Fruit fly (Drosophila melanogaster) whole organism, embryonic: ENCODE measurements around the gene Scgbeta.
A peak's percentile ranks its signal among the peaks of the same experiment; 100 is the strongest.

Experiments used
- BtbVII ChIP-seq: fragments of 200-800 bp; sonication (Bioruptor generic); optimal IDR thresholded peaks from 3 replicates; lab custom pipeline; 2017; ENCODE audit warnings: missing biosample characterization, mild to moderate bottlenecking, missing genetic modification characterization
- CG10979 ChIP-seq: fragments of 200-800 bp; sonication (Bioruptor generic); optimal IDR thresholded peaks from 2 replicates; lab custom pipeline; 2018; ENCODE audit warnings: missing biosample characterization, mild to moderate bottlenecking, missing genetic modification characterization, moderate library complexity
- CG11560 ChIP-seq: fragments of 200-800 bp; sonication (Bioruptor generic); IDR thresholded peaks from 3 replicates; pipeline ENCODE4 v1.3.6; 2022; ENCODE audit warnings: missing biosample characterization, missing genetic modification characterization
- CG15011 ChIP-seq: fragments of 200-800 bp; sonication (Bioruptor generic); optimal IDR thresholded peaks from 3 replicates; lab custom pipeline; 2018; ENCODE audit warnings: missing biosample characterization, mild to moderate bottlenecking, missing genetic modification characterization
- CG18011 ChIP-seq: fragments of 200-800 bp; sonication (Bioruptor generic); optimal IDR thresholded peaks from 2 replicates; lab custom pipeline; 2017; ENCODE audit warnings: missing biosample characterization, missing genetic modification characterization, mild to moderate bottlenecking, moderate library complexity, missing genotype
- CG2129 ChIP-seq: fragments of 200-800 bp; sonication (Bioruptor generic); IDR thresholded peaks from 2 replicates; pipeline ENCODE4 v1.3.6; 2022; ENCODE audit warnings: missing biosample characterization, missing genetic modification characterization; ENCODE audit not compliant: partially characterized antibody
- CG30403 ChIP-seq: fragments of 200-800 bp; sonication (Bioruptor generic); optimal IDR thresholded peaks from 3 replicates; lab custom pipeline; 2016; ENCODE audit warnings: missing biosample characterization, missing genetic modification characterization
- CG31224 ChIP-seq: fragments of 200-800 bp; sonication (Bioruptor generic); IDR thresholded peaks from 2 replicates; pipeline ENCODE4 v1.3.6; 2022; ENCODE audit warnings: missing biosample characterization, missing genetic modification characterization
- CG34224 ChIP-seq: fragments of 200-800 bp; sonication (Bioruptor generic); IDR thresholded peaks from 3 replicates; pipeline ENCODE4 v1.3.6; 2022; ENCODE audit warnings: missing biosample characterization, missing genetic modification characterization; ENCODE audit not compliant: partially characterized antibody
- CG34422 ChIP-seq: fragments of 200-800 bp; sonication (Bioruptor generic); IDR thresholded peaks from 3 replicates; pipeline ENCODE4 v1.3.6; 2022; ENCODE audit warnings: missing biosample characterization, missing genetic modification characterization
- CG3847 ChIP-seq: fragments of 200-800 bp; sonication (Bioruptor generic); IDR thresholded peaks from 2 replicates; pipeline ENCODE4 v1.3.6; 2022; ENCODE audit warnings: missing biosample characterization, missing genetic modification characterization
- CG43689 ChIP-seq: fragments of 200-800 bp; sonication (Bioruptor generic); IDR thresholded peaks from 2 replicates; pipeline ENCODE4 v1.3.6; 2022; ENCODE audit warnings: missing biosample characterization, missing genetic modification characterization
- CG6791 ChIP-seq: fragments of 200-800 bp; sonication (Bioruptor generic); IDR thresholded peaks from 3 replicates; pipeline ENCODE4 v1.3.6; 2022; ENCODE audit warnings: missing biosample characterization, missing genetic modification characterization; ENCODE audit not compliant: partially characterized antibody
- CG9215 ChIP-seq: fragments of 200-800 bp; sonication (Bioruptor generic); IDR thresholded peaks from 2 replicates; pipeline ENCODE4 v1.3.6; 2022; ENCODE audit warnings: missing biosample characterization, missing genetic modification characterization
- CHES-1-like ChIP-seq: fragments of 200-800 bp; sonication (Bioruptor generic); optimal IDR thresholded peaks from 2 replicates; lab custom pipeline; 2016; ENCODE audit warnings: missing biosample characterization, missing genetic modification characterization
- Ets97D ChIP-seq: fragments of 200-800 bp; sonication (Bioruptor generic); optimal IDR thresholded peaks from 3 replicates; lab custom pipeline; 2016; ENCODE audit warnings: missing biosample characterization, missing genetic modification characterization
- Fer2 ChIP-seq: fragments of 200-800 bp; sonication (Bioruptor generic); optimal IDR thresholded peaks from 2 replicates; lab custom pipeline; 2018; ENCODE audit warnings: missing biosample characterization, mild to moderate bottlenecking, missing genetic modification characterization, moderate library complexity
- H15 ChIP-seq: fragments of 200-800 bp; sonication (Bioruptor generic); IDR thresholded peaks from 3 replicates; pipeline ENCODE4 v1.3.6; 2022; ENCODE audit warnings: missing biosample characterization, missing genetic modification characterization
- HLH4C ChIP-seq: fragments of 200-800 bp; sonication (Bioruptor generic); IDR thresholded peaks from 3 replicates; pipeline ENCODE4 v1.3.6; 2022; ENCODE audit warnings: missing biosample characterization, missing genetic modification characterization; ENCODE audit not compliant: partially characterized antibody
- HmgD ChIP-seq: fragments of 200-800 bp; sonication (Bioruptor generic); optimal IDR thresholded peaks from 3 replicates; lab custom pipeline; 2016; ENCODE audit warnings: missing biosample characterization, missing genetic modification characterization
- Hmx ChIP-seq: fragments of 200-800 bp; sonication (Bioruptor generic); optimal IDR thresholded peaks from 2 replicates; lab custom pipeline; 2016; ENCODE audit warnings: missing biosample characterization, missing genetic modification characterization
- Hr39 ChIP-seq: fragments of >200 bp; optimal IDR thresholded peaks from 2 replicates; lab custom pipeline; 2017
- Oaz ChIP-seq: fragments of 200-800 bp; sonication (Bioruptor generic); IDR thresholded peaks from 2 replicates; pipeline ENCODE4 v1.3.6; 2022; ENCODE audit warnings: missing biosample characterization, missing genetic modification characterization
- Ptx1 ChIP-seq: fragments of 200-800 bp; sonication (Bioruptor generic); IDR thresholded peaks from 2 replicates; pipeline ENCODE4 v1.3.6; 2022; ENCODE audit warnings: missing biosample characterization, missing genetic modification characterization
- Side ChIP-seq: fragments of 200-800 bp; sonication (Bioruptor generic); optimal IDR thresholded peaks from 2 replicates; lab custom pipeline; 2016; ENCODE audit warnings: missing biosample characterization, missing genetic modification characterization
- Spps ChIP-seq: fragments of 200-800 bp; sonication (Bioruptor generic); optimal IDR thresholded peaks from 2 replicates; lab custom pipeline; 2018; ENCODE audit warnings: missing biosample characterization, mild to moderate bottlenecking, missing genetic modification characterization
- Sry-β ChIP-seq: fragments of 200-800 bp; sonication (Bioruptor generic); optimal IDR thresholded peaks from 2 replicates; lab custom pipeline; 2018; ENCODE audit warnings: missing biosample characterization, mild to moderate bottlenecking, missing genetic modification characterization, moderate library complexity
- Trl ChIP-seq, 3 experiments: fragments of >200 bp in 2 of 3; fragments of 200-800 bp in 1 of 3; sonication (Bioruptor generic) in 1 of 3; optimal IDR thresholded peaks; 2 replicates in 1 of 3; 3 replicates in 2 of 3; lab custom pipeline; 2016 to 2017; ENCODE audit warnings: missing biosample characterization in 1 of 3, missing genetic modification characterization in 1 of 3
- bcd ChIP-seq: fragments of 200-800 bp; sonication (Bioruptor generic); optimal IDR thresholded peaks from 2 replicates; lab custom pipeline; 2017; ENCODE audit warnings: missing biosample characterization, mild to moderate bottlenecking, missing genetic modification characterization
- cato ChIP-seq: fragments of 200-800 bp; sonication (Bioruptor generic); optimal IDR thresholded peaks from 2 replicates; lab custom pipeline; 2016; ENCODE audit warnings: missing biosample characterization, missing genetic modification characterization, borderline replicate concordance
- dm ChIP-seq: fragments of 200-800 bp; sonication (Bioruptor generic); optimal IDR thresholded peaks from 3 replicates; lab custom pipeline; 2016; ENCODE audit warnings: missing biosample characterization, missing genetic modification characterization
- dmrt11E ChIP-seq: fragments of 200-800 bp; sonication (Bioruptor generic); optimal IDR thresholded peaks from 3 replicates; lab custom pipeline; 2018; ENCODE audit warnings: missing biosample characterization, mild to moderate bottlenecking, missing genetic modification characterization, moderate library complexity
- gcm ChIP-seq: fragments of 200-800 bp; sonication (Bioruptor generic); optimal IDR thresholded peaks from 2 replicates; lab custom pipeline; 2019; ENCODE audit warnings: missing biosample characterization, mild to moderate bottlenecking, missing genetic modification characterization, moderate library complexity
- grn ChIP-seq: fragments of 200-800 bp; sonication (Bioruptor generic); optimal IDR thresholded peaks from 3 replicates; lab custom pipeline; 2017; ENCODE audit warnings: missing biosample characterization, missing genetic modification characterization
- gro ChIP-seq: fragments of 200-800 bp; sonication (Bioruptor generic); optimal IDR thresholded peaks from 2 replicates; lab custom pipeline; 2016; ENCODE audit warnings: missing biosample characterization, missing genetic modification characterization
- gt ChIP-seq: fragments of 200-800 bp; sonication (Bioruptor generic); IDR thresholded peaks from 2 replicates; pipeline ENCODE4 v1.3.6; 2022; ENCODE audit warnings: missing biosample characterization, missing genetic modification characterization
- inv ChIP-seq: fragments of 200-800 bp; sonication (Bioruptor generic); IDR thresholded peaks from 2 replicates; pipeline ENCODE4 v1.3.6; 2022; ENCODE audit warnings: missing biosample characterization, missing genetic modification characterization; ENCODE audit not compliant: partially characterized antibody
- klu ChIP-seq: fragments of 200-800 bp; sonication (Bioruptor generic); IDR thresholded peaks from 2 replicates; pipeline ENCODE4 v1.3.6; 2022; ENCODE audit warnings: missing biosample characterization, missing genetic modification characterization
- lbe ChIP-seq: fragments of 200-800 bp; sonication (Bioruptor generic); optimal IDR thresholded peaks from 2 replicates; lab custom pipeline; 2016; ENCODE audit warnings: missing biosample characterization, mild to moderate bottlenecking, missing genetic modification characterization
- luna ChIP-seq: fragments of 200-800 bp; sonication (Bioruptor generic); optimal IDR thresholded peaks from 2 replicates; lab custom pipeline; 2016; ENCODE audit warnings: missing biosample characterization, missing genetic modification characterization
- maf-S ChIP-seq: fragments of 200-800 bp; sonication (Bioruptor generic); optimal IDR thresholded peaks from 2 replicates; lab custom pipeline; 2016; ENCODE audit warnings: missing biosample characterization, missing genetic modification characterization
- nmo ChIP-seq: fragments of 200-800 bp; sonication (Bioruptor generic); optimal IDR thresholded peaks from 2 replicates; lab custom pipeline; 2018; ENCODE audit warnings: missing biosample characterization, mild to moderate bottlenecking, missing genetic modification characterization, moderate library complexity
- salm ChIP-seq: fragments of 200-800 bp; sonication (Bioruptor generic); optimal IDR thresholded peaks from 2 replicates; lab custom pipeline; 2018; ENCODE audit warnings: missing biosample characterization, mild to moderate bottlenecking, missing genetic modification characterization
- shn ChIP-seq: fragments of 200-800 bp; sonication (Bioruptor generic); optimal IDR thresholded peaks from 3 replicates; lab custom pipeline; 2016; ENCODE audit warnings: missing biosample characterization, missing genetic modification characterization
- ssp ChIP-seq: fragments of 200-800 bp; sonication (Bioruptor generic); IDR thresholded peaks from 2 replicates; pipeline ENCODE4 v1.3.6; 2022; ENCODE audit warnings: missing biosample characterization, missing genetic modification characterization
- stc ChIP-seq: fragments of 200-800 bp; sonication (Bioruptor generic); IDR thresholded peaks from 2 replicates; pipeline ENCODE4 v1.3.6; 2022; ENCODE audit warnings: missing biosample characterization, missing genetic modification characterization
- tll ChIP-seq, 2 experiments: fragments of 200-800 bp in 1 of 2; fragments of >200 bp in 1 of 2; sonication (Bioruptor generic) in 1 of 2; optimal IDR thresholded peaks; 2 replicates each; lab custom pipeline; 2017 to 2019; ENCODE audit warnings: missing biosample characterization in 2 of 2, missing genetic modification characterization in 2 of 2, mild to moderate bottlenecking in 1 of 2, moderate library complexity in 1 of 2
- trem ChIP-seq: fragments of 200-800 bp; optimal IDR thresholded peaks from 3 replicates; lab custom pipeline; 2019; ENCODE audit warnings: missing biosample characterization, mild to moderate bottlenecking, missing genetic modification characterization, moderate library complexity
- vvl ChIP-seq: fragments of 200-800 bp; sonication (Bioruptor generic); IDR thresholded peaks from 2 replicates; pipeline ENCODE4 v1.3.6; 2022; ENCODE audit warnings: missing biosample characterization, missing genetic modification characterization

Scgbeta gene

DNA sequence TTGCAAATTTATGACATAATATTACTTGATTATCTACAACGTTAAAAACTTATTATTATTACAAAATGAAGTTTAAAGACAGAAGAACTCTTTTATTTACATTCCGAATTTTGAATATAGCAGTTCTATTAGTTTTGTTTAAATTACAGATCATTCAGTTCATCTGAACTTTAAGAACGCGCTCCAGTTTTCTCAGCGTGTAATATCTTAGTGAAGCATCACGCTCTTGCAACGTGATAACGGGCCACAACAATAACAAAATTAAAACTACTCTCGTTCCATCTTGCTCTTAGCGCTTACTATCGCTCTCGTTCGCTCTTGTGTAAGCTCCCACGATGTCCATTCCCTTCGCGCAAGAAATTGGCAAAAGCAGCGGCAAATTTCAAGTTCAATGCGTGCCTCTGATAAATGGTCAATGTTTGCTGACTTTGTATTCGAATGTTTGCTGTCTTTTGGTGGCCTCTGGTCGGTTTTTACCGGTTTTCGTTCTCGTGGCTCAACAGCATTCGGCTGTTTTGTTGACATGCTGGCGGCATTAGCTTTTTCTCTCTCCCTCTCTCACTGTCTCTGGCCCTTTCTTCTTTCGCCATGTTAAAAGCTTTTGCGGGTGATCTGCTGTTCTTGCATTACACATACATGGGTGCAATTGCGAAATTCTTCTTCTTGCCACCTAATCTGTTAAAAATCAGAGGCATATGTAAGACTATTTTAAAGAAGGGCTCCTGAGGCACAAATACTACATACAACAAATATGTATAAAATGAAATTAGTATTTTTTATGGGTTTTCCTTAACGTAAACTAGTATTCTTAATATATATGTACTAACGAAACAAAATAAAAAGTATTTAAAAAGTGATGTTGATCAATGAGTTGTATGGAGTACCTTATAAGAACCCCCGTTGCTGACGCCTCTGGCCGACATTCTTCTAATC lies 20.6 kb upstream of the Scgbeta start (continued):
- TF ChIP-seq Fer2 (peak; percentile 53), Hmx (GFP tag; lab: Kevin White, UChicago) (peak; percentile 9), lbe (GFP tag; lab: Kevin White, UChicago) (peak; percentile 67), CG11560 (tag; lab: Robert Waterston, UW) (no peak), Hr39 (lab: Kevin White, UChicago) (no peak), gt (GFP tag; lab: Robert Waterston, UW) (no peak), CG18011 (GFP tag; lab: Kevin White, UChicago) (no peak), H15 (GFP tag; lab: Robert Waterston, UW) (no peak), Oaz (no peak), Ptx1 (GFP tag; lab: Robert Waterston, UW) (peak; percentile 29; the same call in 1 of the 2 replicates), BtbVII (GFP tag; lab: Kevin White, UChicago) (no peak), CG30403 (GFP tag; lab: Kevin White, UChicago) (peak; percentile 54), CG9215 (GFP tag; lab: Robert Waterston, UW) (peak; percentile 61), HLH4C (GFP tag; lab: Robert Waterston, UW) (no peak), Ets97D (no peak), salm (tag; lab: Kevin White, UChicago) (no peak), CG15011 (no peak), CHES-1-like (GFP tag; lab: Kevin White, UChicago) (no peak), nmo (no peak), ssp (GFP tag; lab: Robert Waterston, UW) (no peak), CG34422 (no peak), Sry-β (GFP tag; lab: Kevin White, UChicago) (no peak), vvl (GFP tag; lab: Robert Waterston, UW) (no peak), CG6791 (GFP tag; lab: Robert Waterston, UW) (no peak), tll (GFP tag; optimal IDR thresholded peaks at IDR 0.05; lab: Kevin White, UChicago) (no peak), gro (GFP tag; lab: Kevin White, UChicago) (no peak), maf-S (no peak), gcm (no peak), HmgD (no peak), CG2129 (GFP tag; lab: Robert Waterston, UW) (no peak), klu (GFP tag; lab: Robert Waterston, UW) (no peak), Trl (optimal IDR thresholded peaks at IDR 0.05; lab: Kevin White, UChicago) (peak; percentile 15 to 76), Trl (GFP tag; optimal IDR thresholded peaks at IDR 0.05; lab: Kevin White, UChicago) (no peak), luna (GFP tag; lab: Kevin White, UChicago) (no peak), dmrt11E (tag; lab: Kevin White, UChicago) (no peak), CG34224 (GFP tag; lab: Robert Waterston, UW) (0 out of 3 replicates have a peak, but pooled peaks have one; percentile 8), grn (GFP tag; lab: Kevin White, UChicago) (no peak), CG3847 (peak; percentile 8; the same call in 1 of the 2 replicates), stc (GFP tag; lab: Robert Waterston, UW) (0 out of 2 replicates have a peak, but pooled peaks have one; percentile 24), CG43689 (GFP tag; lab: Robert Waterston, UW) (no peak), bcd (GFP tag; lab: Kevin White, UChicago) (peak; percentile 13), Spps (no peak), CG31224 (GFP tag; lab: Robert Waterston, UW) (0 out of 2 replicates have a peak, but pooled peaks have one; percentile 36), shn (GFP tag; lab: Kevin White, UChicago) (no peak), cato (GFP tag; lab: Kevin White, UChicago) (no peak), dm (GFP tag; lab: Kevin White, UChicago) (no peak), CG10979 (tag; lab: Kevin White, UChicago) (no peak), Side (no peak), inv (GFP tag; lab: Robert Waterston, UW) (no peak), trem (tag; lab: Kevin White, UChicago) (no peak)
